Worm (Caenorhabditis elegans): ENCODE results near the gene ZK593.2.

The ZK593.2 gene

ce11 chrIV:10918877-10919560, 5.8 kb downstream of the ZK593.2 start (continued):
- TF ChIP-seq lin-54 (GFP tag; optimal IDR thresholded peaks at IDR 0.05) (peak; percentile 46), tbx-9 (tag; optimal IDR thresholded peaks at IDR 0.05; ENCODE audit: borderline replicate concordance) (no peak), ceh-79 (tag; optimal IDR thresholded peaks at IDR 0.05) (no peak), nhr-80 (tag; optimal IDR thresholded peaks at IDR 0.05) (peak; percentile 83), B0261.1 (tag; optimal IDR thresholded peaks at IDR 0.05) (no peak), madf-6 (GFP tag; IDR thresholded peaks at IDR 0.05) (peak; percentile 96), mcd-1 (GFP tag; IDR thresholded peaks at IDR 0.05) (peak; percentile 81), mxl-1 (tag; optimal IDR thresholded peaks at IDR 0.05) (no peak), cebp-1 (GFP tag; IDR thresholded peaks at IDR 0.05) (no peak), cebp-1 (tag; optimal IDR thresholded peaks at IDR 0.05) (peak; percentile 78), Y67H2A.10 (GFP tag; conservative IDR thresholded peaks at IDR 0.05) (no peak), repo-1 (tag; optimal IDR thresholded peaks at IDR 0.05) (no peak), dox-1 (GFP tag; IDR thresholded peaks at IDR 0.05) (peak; percentile 84), mes-4 (tag; optimal IDR thresholded peaks at IDR 0.05) (no peak), B0336.3 (GFP tag; IDR thresholded peaks at IDR 0.05) (peak; percentile 74), cebp-2 (GFP tag; IDR thresholded peaks at IDR 0.05) (no peak), bed-1 (GFP tag; IDR thresholded peaks at IDR 0.05) (no peak), ets-4 (GFP tag; optimal IDR thresholded peaks at IDR 0.05) (no peak), ceh-40 (GFP tag; IDR thresholded peaks at IDR 0.05) (no peak), madf-3 (GFP tag; IDR thresholded peaks at IDR 0.05) (no peak), ztf-25 (GFP tag; IDR thresholded peaks at IDR 0.05) (no peak), T26A5.8 (tag; optimal IDR thresholded peaks at IDR 0.05) (no peak), nfya-1 (tag; optimal IDR thresholded peaks at IDR 0.05; ENCODE audit: borderline replicate concordance, insufficient read depth) (no peak), fkh-3 (tag; optimal IDR thresholded peaks at IDR 0.05) (no peak), akir-1 (GFP tag; optimal IDR thresholded peaks at IDR 0.05) (no peak), nfya-2 (GFP tag; IDR thresholded peaks at IDR 0.05) (no peak), unc-130 (GFP tag; optimal IDR thresholded peaks at IDR 0.05) (no peak), snpc-1.3 (tag; optimal IDR thresholded peaks at IDR 0.05; ENCODE audit: insufficient read depth) (no peak), F10E7.11 (tag; optimal IDR thresholded peaks at IDR 0.05) (no peak), snpc-3.4 (tag; optimal IDR thresholded peaks at IDR 0.05) (peak; percentile 25), nhr-90 (tag; optimal IDR thresholded peaks at IDR 0.05) (peak; percentile 16), sptf-2 (GFP tag; optimal IDR thresholded peaks at IDR 0.05) (no peak), nfyb-1 (GFP tag; IDR thresholded peaks at IDR 0.05) (peak; percentile 62; the same call in 1 of the 2 replicates), egl-18 (GFP tag; IDR thresholded peaks at IDR 0.05) (no peak), F57C9.4 (tag; optimal IDR thresholded peaks at IDR 0.05) (no peak), ztf-28 (GFP tag; IDR thresholded peaks at IDR 0.05) (no peak), ceh-91 (GFP tag; IDR thresholded peaks at IDR 0.05) (peak; percentile 68), ceh-58 (GFP tag; IDR thresholded peaks at IDR 0.05) (no peak), F57A8.1 (GFP tag; optimal IDR thresholded peaks at IDR 0.05) (no peak), let-526 (GFP tag; IDR thresholded peaks at IDR 0.05) (no peak), efl-1 (GFP tag; optimal IDR thresholded peaks at IDR 0.05) (no peak), rpc-1 (optimal IDR thresholded peaks at IDR 0.05) (no peak), rpc-1 (tag; optimal IDR thresholded peaks at IDR 0.05) (no peak), hmg-20 (GFP tag; IDR thresholded peaks at IDR 0.05) (no peak), C17E4.6 (GFP tag; IDR thresholded peaks at IDR 0.05) (no peak), K12H6.12 (tag; optimal IDR thresholded peaks at IDR 0.05) (peak; percentile 77), Y79H2A.3 (GFP tag; conservative IDR thresholded peaks at IDR 0.05) (no peak), madf-10 (tag; optimal IDR thresholded peaks at IDR 0.05) (peak; percentile 44), dpff-1 (tag; optimal IDR thresholded peaks at IDR 0.05) (no peak), madf-8 (GFP tag; conservative IDR thresholded peaks at IDR 0.05) (peak; percentile 91)

All from whole organism, young adult.